Worm (Caenorhabditis elegans): ENCODE data around the gene C18H9.1.

C18H9.1 gene

DNA sequence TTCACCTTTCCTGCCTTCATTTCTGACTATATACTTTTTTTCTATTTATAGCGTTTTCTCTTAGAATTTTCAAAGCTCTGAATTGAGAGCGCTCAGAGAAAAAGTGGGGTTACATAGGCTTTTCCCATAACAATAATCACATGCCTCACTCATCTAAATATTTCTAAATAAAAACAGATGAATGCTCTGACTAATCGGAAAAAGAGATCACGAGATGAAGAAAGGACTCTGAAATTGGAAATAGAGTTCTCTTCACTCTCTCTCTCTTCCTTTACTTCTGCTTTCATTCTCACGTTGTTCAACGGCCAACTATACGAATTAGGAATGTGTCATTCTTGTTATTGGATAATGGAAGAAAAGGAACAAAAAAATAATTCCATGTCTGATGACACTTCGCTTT lies 9.8 kb upstream of the C18H9.1 start (continued):
- TF ChIP-seq ceh-8 (GFP tag; optimal IDR thresholded peaks at IDR 0.05) (peak; percentile 26), lir-3 (tag; optimal IDR thresholded peaks at IDR 0.05; ENCODE audit: poor library complexity) (no peak)

DNA sequence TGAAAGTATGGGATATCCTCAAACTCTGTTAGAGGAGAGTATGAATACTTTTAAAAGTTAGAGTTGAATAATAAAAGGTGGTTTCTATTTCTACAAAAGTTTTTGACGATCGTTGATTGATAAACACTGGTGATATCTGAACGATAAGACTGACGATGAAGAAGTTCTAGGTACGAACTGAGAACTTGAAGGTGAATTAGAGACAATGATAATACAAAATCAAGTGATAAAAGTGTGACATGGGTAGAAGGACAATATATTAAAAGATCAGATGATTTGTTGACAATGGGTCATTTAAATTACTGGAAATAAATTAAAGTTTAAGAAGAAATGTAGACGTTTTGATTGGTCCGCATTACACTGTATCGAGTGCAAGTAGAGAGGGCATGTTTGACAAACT lies 3.5 kb upstream of the C18H9.1 start, which contains the start of gene C18H9.5:
Gene C18H9.5, minus strand, starts transcription at position 179 of the 400 bp plus-strand sequence.
- TF ChIP-seq nhr-28 (tag; optimal IDR thresholded peaks at IDR 0.05) (no peak), hlh-17 (GFP tag; optimal IDR thresholded peaks at IDR 0.05; ENCODE audit: borderline replicate concordance) (no peak), ztf-4 (tag; optimal IDR thresholded peaks at IDR 0.05) (no peak), mdl-1 (tag; optimal IDR thresholded peaks at IDR 0.05) (no peak), elt-3 (tag; optimal IDR thresholded peaks at IDR 0.05) (peak in 1 of 6 experiments; percentile 7), nhr-71 (tag; optimal IDR thresholded peaks at IDR 0.05) (no peak), rnt-1 (tag; optimal IDR thresholded peaks at IDR 0.05) (no peak), nhr-20 (tag; optimal IDR thresholded peaks at IDR 0.05) (peak; percentile 5), aha-1 (tag; optimal IDR thresholded peaks at IDR 0.05) (no peak), sup-37 (GFP tag; optimal IDR thresholded peaks at IDR 0.05) (no peak), C34B4.2 (tag; optimal IDR thresholded peaks at IDR 0.05) (no peak), ceh-63 (GFP tag; optimal IDR thresholded peaks at IDR 0.05) (no peak), ceh-82 (tag; optimal IDR thresholded peaks at IDR 0.05) (no peak), egl-27 (tag; optimal IDR thresholded peaks at IDR 0.05) (no peak), lin-39 (tag; optimal IDR thresholded peaks at IDR 0.05) (no peak), ztf-11 (tag; optimal IDR thresholded peaks at IDR 0.05) (no peak), nhr-237 (tag; optimal IDR thresholded peaks at IDR 0.05) (no peak)

DNA sequence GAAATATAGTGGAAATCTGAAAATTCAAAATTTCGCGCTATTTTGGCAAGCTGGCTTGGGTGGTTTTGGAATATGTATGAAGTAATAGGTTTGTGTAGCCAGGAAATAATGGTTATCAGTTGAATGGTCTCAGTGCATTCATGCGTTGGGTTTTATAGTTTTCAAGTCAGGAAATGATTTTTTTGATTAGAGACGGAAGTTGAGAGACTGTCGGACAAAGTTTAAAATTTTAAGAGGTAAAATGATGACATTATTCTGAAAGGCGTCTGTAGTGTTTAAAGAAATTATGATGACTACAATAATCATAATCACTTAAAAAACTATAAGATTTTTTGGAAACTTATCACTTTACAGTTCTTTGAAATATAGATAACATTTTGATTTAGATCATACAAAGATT lies 2.6 kb downstream of the C18H9.1 start, which contains the start of gene C18H9.6:
Gene C18H9.6, minus strand, starts transcription at position 129 of the 400 bp plus-strand sequence.
- TF ChIP-seq elt-2 (tag; optimal IDR thresholded peaks at IDR 0.05) (peak; percentile 86), ceh-63 (GFP tag; optimal IDR thresholded peaks at IDR 0.05) (no peak)

DNA sequence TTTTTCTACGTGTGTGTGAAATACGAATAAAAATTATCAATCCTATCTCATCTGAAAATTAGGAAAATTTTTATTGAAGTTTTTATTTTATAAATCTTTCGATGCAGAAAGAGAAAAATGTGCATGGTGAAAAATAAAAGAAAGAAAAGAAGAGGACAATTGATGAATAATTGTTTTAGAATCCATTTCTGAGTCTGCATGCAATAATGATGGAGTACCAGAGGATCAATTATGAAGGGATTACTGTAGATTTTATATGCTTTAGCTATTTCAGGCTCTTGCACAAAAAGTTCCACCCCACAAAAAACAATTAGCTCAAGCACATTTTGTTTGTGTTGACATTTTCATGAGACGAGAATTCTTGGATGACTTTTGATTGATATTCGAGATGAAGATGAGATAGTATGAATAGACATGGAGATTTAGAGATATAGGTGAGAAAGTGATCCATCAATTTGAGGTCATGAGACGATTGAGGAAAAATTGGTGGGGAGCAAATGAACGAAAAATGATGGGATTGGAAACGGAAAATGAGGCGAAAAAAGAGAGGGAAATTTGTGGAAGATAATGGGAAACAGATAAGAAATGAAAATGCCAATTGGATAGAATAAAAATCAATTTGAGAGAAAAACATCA lies 6.8 kb downstream of the C18H9.1 start, which contains the start of gene rpy-1:
Gene rpy-1, minus strand, starts transcription at position 51 of the 636 bp plus-strand sequence.
- TF ChIP-seq zag-1 (tag; optimal IDR thresholded peaks at IDR 0.05) = no peak
- no peak for TF ChIP-seq hpl-2 (GFP tag; optimal IDR thresholded peaks at IDR 0.05)
- no peak for TF ChIP-seq lir-3 (tag; optimal IDR thresholded peaks at IDR 0.05; ENCODE audit: poor library complexity)
- no peak for TF ChIP-seq efl-3 (GFP tag; optimal IDR thresholded peaks at IDR 0.05)
- TF ChIP-seq blmp-1 (tag; optimal IDR thresholded peaks at IDR 0.05) = peak; percentile 9
- TF ChIP-seq nhr-237 (tag; optimal IDR thresholded peaks at IDR 0.05) = no peak
- TF ChIP-seq F16B12.6 (tag; optimal IDR thresholded peaks at IDR 0.05) = no peak
- TF ChIP-seq aly-2 (tag; optimal IDR thresholded peaks at IDR 0.05) = no peak
- TF ChIP-seq C16A3.4 (tag; optimal IDR thresholded peaks at IDR 0.05) = no peak
- peak; percentile 36 to 51 for TF ChIP-seq lsy-2 (tag; optimal IDR thresholded peaks at IDR 0.05)
- TF ChIP-seq ceh-82 (tag; optimal IDR thresholded peaks at IDR 0.05) = no peak
- no peak for TF ChIP-seq fkh-10 (GFP tag; optimal IDR thresholded peaks at IDR 0.05)
- TF ChIP-seq irx-1 (tag; optimal IDR thresholded peaks at IDR 0.05) = no peak
- no peak for TF ChIP-seq pqm-1 (tag; optimal IDR thresholded peaks at IDR 0.05)
- peak; percentile 21 for TF ChIP-seq nhr-20 (tag; optimal IDR thresholded peaks at IDR 0.05)
- peak; percentile 36 for TF ChIP-seq snu-23 (GFP tag; optimal IDR thresholded peaks at IDR 0.05)
- peak; percentile 60 for TF ChIP-seq rnt-1 (tag; optimal IDR thresholded peaks at IDR 0.05)
- no peak for TF ChIP-seq nhr-77 (tag; optimal IDR thresholded peaks at IDR 0.05)
- TF ChIP-seq vab-15 (tag; optimal IDR thresholded peaks at IDR 0.05) = no peak
- TF ChIP-seq nhr-84 (tag; optimal IDR thresholded peaks at IDR 0.05) = no peak
- TF ChIP-seq ceh-88 (GFP tag; IDR thresholded peaks at IDR 0.05) = no peak
- no peak for TF ChIP-seq unc-30 (tag; optimal IDR thresholded peaks at IDR 0.05)
- no peak for TF ChIP-seq nhr-47 (tag; optimal IDR thresholded peaks at IDR 0.05)
- peak; percentile 22 for TF ChIP-seq ztf-4 (tag; optimal IDR thresholded peaks at IDR 0.05)
- TF ChIP-seq fos-1 (tag; optimal IDR thresholded peaks at IDR 0.05) = no peak
- TF ChIP-seq nhr-19 (GFP tag; conservative IDR thresholded peaks at IDR 0.05) = 0 out of 2 replicates have a peak, but pooled peaks have one; percentile 13
- peak; percentile 58 for TF ChIP-seq dsc-1 (tag; optimal IDR thresholded peaks at IDR 0.05)
- TF ChIP-seq pag-3 (tag; optimal IDR thresholded peaks at IDR 0.05; ENCODE audit: borderline replicate concordance, insufficient read depth) = no peak
- TF ChIP-seq ets-5 (GFP tag; IDR thresholded peaks at IDR 0.05) = no peak
- peak; percentile 61 for TF ChIP-seq lin-39 (tag; optimal IDR thresholded peaks at IDR 0.05)
- TF ChIP-seq ces-1 (GFP tag; optimal IDR thresholded peaks at IDR 0.05) = no peak
- TF ChIP-seq nhr-85 (tag) = peak; percentile 7
